Fruit fly (Drosophila melanogaster) whole organism, embryonic: Measurements from ENCODE around the gene neb.

Source experiments
- CG11560 ChIP-seq: fragments of 200-800 bp; sonication (Bioruptor generic); IDR thresholded peaks from 3 replicates; pipeline ENCODE4 v1.3.6; 2022; ENCODE audit warnings: missing biosample characterization, missing genetic modification characterization
- CG12942 ChIP-seq: fragments of 200-800 bp; sonication (Bioruptor generic); optimal IDR thresholded peaks from 3 replicates; lab custom pipeline; 2016; ENCODE audit warnings: missing biosample characterization, missing genetic modification characterization
- CG13123 ChIP-seq: fragments of 200-800 bp; sonication (Bioruptor generic); optimal IDR thresholded peaks from 2 replicates; lab custom pipeline; 2016; ENCODE audit warnings: missing biosample characterization, missing genetic modification characterization
- CG13287 ChIP-seq: fragments of 200-800 bp; sonication (Bioruptor generic); IDR thresholded peaks from 2 replicates; pipeline ENCODE4 v1.3.6; 2022; ENCODE audit warnings: missing biosample characterization, missing genetic modification characterization; ENCODE audit not compliant: partially characterized antibody
- CG15514 ChIP-seq: fragments of 200-800 bp; sonication (Bioruptor generic); optimal IDR thresholded peaks from 3 replicates; lab custom pipeline; 2017; ENCODE audit warnings: missing biosample characterization, missing genetic modification characterization, mild to moderate bottlenecking, moderate library complexity, missing genetic modification reagents
- CG15601 ChIP-seq: fragments of 200-800 bp; sonication (Bioruptor generic); optimal IDR thresholded peaks from 3 replicates; lab custom pipeline; 2019; ENCODE audit warnings: missing biosample characterization, mild to moderate bottlenecking, missing genetic modification characterization, moderate library complexity
- CG17802 ChIP-seq: fragments of 200-800 bp; sonication (Bioruptor generic); optimal IDR thresholded peaks from 2 replicates; lab custom pipeline; 2018; ENCODE audit warnings: missing biosample characterization, mild to moderate bottlenecking, missing genetic modification characterization, moderate library complexity
- CG18476 ChIP-seq: fragments of 200-800 bp; sonication (Bioruptor generic); optimal IDR thresholded peaks from 2 replicates; lab custom pipeline; 2016; ENCODE audit warnings: missing biosample characterization, mild to moderate bottlenecking, missing genetic modification characterization
- CG2116 ChIP-seq: fragments of 200-800 bp; sonication (Bioruptor generic); optimal IDR thresholded peaks from 3 replicates; lab custom pipeline; 2018; ENCODE audit warnings: missing biosample characterization, mild to moderate bottlenecking, missing genetic modification characterization
- CG4617 ChIP-seq: fragments of 200-800 bp; sonication (Bioruptor generic); optimal IDR thresholded peaks from 3 replicates; lab custom pipeline; 2016; ENCODE audit warnings: missing biosample characterization, missing genetic modification characterization, borderline replicate concordance
- CG4854 ChIP-seq: fragments of 200-800 bp; sonication (Bioruptor generic); optimal IDR thresholded peaks from 2 replicates; lab custom pipeline; 2016; ENCODE audit warnings: missing biosample characterization, missing genetic modification characterization, inconsistent platforms
- CG7963 ChIP-seq: fragments of 200-800 bp; sonication (Bioruptor generic); IDR thresholded peaks from 3 replicates; pipeline ENCODE4 v1.3.6; 2022; ENCODE audit warnings: missing biosample characterization, missing genetic modification characterization; ENCODE audit not compliant: partially characterized antibody
- CG9215 ChIP-seq: fragments of 200-800 bp; sonication (Bioruptor generic); IDR thresholded peaks from 2 replicates; pipeline ENCODE4 v1.3.6; 2022; ENCODE audit warnings: missing biosample characterization, missing genetic modification characterization
- Dip3 ChIP-seq: fragments of 200-800 bp; sonication (Bioruptor generic); optimal IDR thresholded peaks from 3 replicates; lab custom pipeline; 2016; ENCODE audit warnings: missing biosample characterization, missing genetic modification characterization
- Dll ChIP-seq: fragments of 200-800 bp; sonication (Bioruptor generic); IDR thresholded peaks from 4 replicates; pipeline ENCODE4 v1.3.6; 2022; ENCODE audit warnings: missing biosample characterization, missing genetic modification characterization; ENCODE audit not compliant: partially characterized antibody
- Dp ChIP-seq: fragments of 200-800 bp; sonication (Bioruptor generic); optimal IDR thresholded peaks from 2 replicates; lab custom pipeline; 2018; ENCODE audit warnings: missing biosample characterization, mild to moderate bottlenecking, missing genetic modification characterization, moderate library complexity
- Eip74EF ChIP-seq, 2 experiments: fragments of 200-800 bp in 1 of 2; fragments of >200 bp in 1 of 2; sonication (Bioruptor generic) in 1 of 2; optimal IDR thresholded peaks; 2 replicates each; lab custom pipeline; 2017 to 2019; ENCODE audit warnings: missing biosample characterization in 2 of 2, missing genetic modification characterization in 2 of 2, mild to moderate bottlenecking in 1 of 2, moderate library complexity in 1 of 2
- Fer1 ChIP-seq: fragments of 200-800 bp; sonication (Bioruptor generic); optimal IDR thresholded peaks from 2 replicates; lab custom pipeline; 2017; ENCODE audit warnings: missing biosample characterization, mild to moderate bottlenecking, missing genetic modification characterization
- Gug ChIP-seq: fragments of 200-800 bp; sonication (Bioruptor generic); IDR thresholded peaks from 4 replicates; pipeline ENCODE4 v1.3.6; 2022; ENCODE audit warnings: missing biosample characterization, missing genetic modification characterization
- Mes4 ChIP-seq: fragments of 200-800 bp; sonication (Bioruptor generic); optimal IDR thresholded peaks from 2 replicates; lab custom pipeline; 2016; ENCODE audit warnings: missing biosample characterization, missing genetic modification characterization
- Nf-YC ChIP-seq: fragments of 200-800 bp; optimal IDR thresholded peaks from 3 replicates; lab custom pipeline; 2019; ENCODE audit warnings: missing biosample characterization, mild to moderate bottlenecking, missing genetic modification characterization, moderate library complexity
- Oaz ChIP-seq: fragments of 200-800 bp; sonication (Bioruptor generic); IDR thresholded peaks from 2 replicates; pipeline ENCODE4 v1.3.6; 2022; ENCODE audit warnings: missing biosample characterization, missing genetic modification characterization
- Spps ChIP-seq: fragments of 200-800 bp; sonication (Bioruptor generic); optimal IDR thresholded peaks from 2 replicates; lab custom pipeline; 2018; ENCODE audit warnings: missing biosample characterization, mild to moderate bottlenecking, missing genetic modification characterization
- Sry-δ ChIP-seq: fragments of 200-800 bp; sonication (Bioruptor generic); optimal IDR thresholded peaks from 2 replicates; lab custom pipeline; 2016; ENCODE audit warnings: missing biosample characterization, missing genetic modification characterization
- Xrp1 ChIP-seq: fragments of 200-800 bp; sonication (Bioruptor generic); IDR thresholded peaks from 2 replicates; pipeline ENCODE4 v1.3.6; 2022; ENCODE audit warnings: missing biosample characterization, missing genetic modification characterization
- ato ChIP-seq: fragments of 200-800 bp; sonication (Bioruptor generic); IDR thresholded peaks from 2 replicates; pipeline ENCODE4 v1.3.6; 2022; ENCODE audit warnings: missing biosample characterization, missing genetic modification characterization; ENCODE audit not compliant: partially characterized antibody
- chm ChIP-seq: fragments of 200-800 bp; sonication (Bioruptor generic); IDR thresholded peaks from 2 replicates; pipeline ENCODE4 v1.3.6; 2022; ENCODE audit warnings: missing biosample characterization, missing genetic modification characterization
- croc ChIP-seq: fragments of 200-800 bp; sonication (Bioruptor generic); conservative IDR thresholded peaks from 3 replicates; pipeline ENCODE4 v1.3.6; 2022; ENCODE audit warnings: missing biosample characterization, missing genetic modification characterization
- dpn ChIP-seq, 2 experiments: fragments of 200-800 bp; sonication (Bioruptor generic); optimal IDR thresholded peaks; 3 replicates each; lab custom pipeline; 2016; ENCODE audit warnings: missing biosample characterization in 2 of 2, missing genetic modification characterization in 2 of 2
- en ChIP-seq: fragments of 200-800 bp; sonication (Bioruptor generic); optimal IDR thresholded peaks from 2 replicates; lab custom pipeline; 2016; ENCODE audit warnings: missing biosample characterization, missing genetic modification characterization
- fd102C ChIP-seq: fragments of 200-800 bp; sonication (Bioruptor generic); optimal IDR thresholded peaks from 2 replicates; lab custom pipeline; 2018; ENCODE audit warnings: missing biosample characterization, mild to moderate bottlenecking, missing genetic modification characterization, moderate library complexity
- fd64A ChIP-seq: fragments of 200-800 bp; sonication (Bioruptor generic); optimal IDR thresholded peaks from 3 replicates; lab custom pipeline; 2018; ENCODE audit warnings: missing biosample characterization, mild to moderate bottlenecking, missing genetic modification characterization
- hbn ChIP-seq: fragments of 200-800 bp; sonication (Bioruptor generic); IDR thresholded peaks from 2 replicates; pipeline ENCODE4 v1.3.6; 2022; ENCODE audit warnings: missing biosample characterization, missing genetic modification characterization; ENCODE audit not compliant: partially characterized antibody
- hth ChIP-seq: fragments of >200 bp; optimal IDR thresholded peaks from 2 replicates; lab custom pipeline; 2017; ENCODE audit warnings: inconsistent platforms
- inv ChIP-seq: fragments of 200-800 bp; sonication (Bioruptor generic); IDR thresholded peaks from 2 replicates; pipeline ENCODE4 v1.3.6; 2022; ENCODE audit warnings: missing biosample characterization, missing genetic modification characterization; ENCODE audit not compliant: partially characterized antibody
- jing ChIP-seq: fragments of 200-800 bp; sonication (Bioruptor generic); optimal IDR thresholded peaks from 2 replicates; lab custom pipeline; 2018; ENCODE audit warnings: missing biosample characterization, mild to moderate bottlenecking, missing genetic modification characterization
- kah ChIP-seq: fragments of 200-800 bp; sonication (Bioruptor generic); optimal IDR thresholded peaks from 2 replicates; lab custom pipeline; 2018; ENCODE audit warnings: missing biosample characterization, mild to moderate bottlenecking, missing genetic modification characterization
- maf-S ChIP-seq: fragments of 200-800 bp; sonication (Bioruptor generic); optimal IDR thresholded peaks from 2 replicates; lab custom pipeline; 2016; ENCODE audit warnings: missing biosample characterization, missing genetic modification characterization
- peb ChIP-seq: fragments of 200-800 bp; sonication (Bioruptor generic); IDR thresholded peaks from 2 replicates; pipeline ENCODE4 v1.3.6; 2022; ENCODE audit warnings: missing biosample characterization, missing genetic modification characterization
- pita ChIP-seq: fragments of 200-800 bp; sonication (Bioruptor generic); optimal IDR thresholded peaks from 2 replicates; lab custom pipeline; 2017; ENCODE audit warnings: missing biosample characterization, mild to moderate bottlenecking, missing genetic modification characterization
- prd ChIP-seq, 3 experiments: fragments of >200 bp in 2 of 3; fragments of 200-800 bp in 1 of 3; sonication (Bioruptor generic) in 1 of 3; optimal IDR thresholded peaks in 2 of 3; IDR thresholded peaks in 1 of 3; 2 replicates in 2 of 3; 3 replicates in 1 of 3; pipeline versions ENCODE4 v1.3.6 to Lab custom; 2017 to 2022; ENCODE audit warnings: missing biosample characterization in 1 of 3, missing genetic modification characterization in 1 of 3
- pzg ChIP-seq: fragments of 200-800 bp; sonication (Bioruptor generic); optimal IDR thresholded peaks from 3 replicates; lab custom pipeline; 2018; ENCODE audit warnings: missing biosample characterization, mild to moderate bottlenecking, missing genetic modification characterization, moderate library complexity
- salm ChIP-seq: fragments of 200-800 bp; sonication (Bioruptor generic); optimal IDR thresholded peaks from 2 replicates; lab custom pipeline; 2018; ENCODE audit warnings: missing biosample characterization, mild to moderate bottlenecking, missing genetic modification characterization
- sisA ChIP-seq: fragments of 200-800 bp; sonication (Bioruptor generic); IDR thresholded peaks from 2 replicates; pipeline ENCODE4 v1.3.6; 2022; ENCODE audit warnings: missing biosample characterization, missing genetic modification characterization
- sob ChIP-seq: fragments of 200-800 bp; sonication (Bioruptor generic); IDR thresholded peaks from 2 replicates; pipeline ENCODE4 v1.3.6; 2022; ENCODE audit warnings: missing biosample characterization, missing genetic modification characterization
- stwl ChIP-seq: fragments of 200-800 bp; sonication (Bioruptor generic); optimal IDR thresholded peaks from 3 replicates; lab custom pipeline; 2018; ENCODE audit warnings: missing biosample characterization, mild to moderate bottlenecking, missing genetic modification characterization, moderate library complexity
- tx ChIP-seq: fragments of 200-800 bp; sonication (Bioruptor generic); optimal IDR thresholded peaks from 2 replicates; lab custom pipeline; 2016; ENCODE audit warnings: missing biosample characterization, missing genetic modification characterization
- unpg ChIP-seq: fragments of 200-800 bp; sonication (Bioruptor generic); optimal IDR thresholded peaks from 3 replicates; lab custom pipeline; 2018; ENCODE audit warnings: missing biosample characterization, mild to moderate bottlenecking, missing genetic modification characterization, moderate library complexity
- zen ChIP-seq: fragments of 200-800 bp; sonication (Bioruptor generic); optimal IDR thresholded peaks from 3 replicates; lab custom pipeline; 2018; ENCODE audit warnings: missing biosample characterization, mild to moderate bottlenecking, missing genetic modification characterization, moderate library complexity

Gene neb

dm6 chr2L:20075234-20075803 lies at the start of gene neb, which contains the start of gene pr (continued):
- TF ChIP-seq sisA (GFP tag; lab: Robert Waterston, UW): peak; percentile 59
- TF ChIP-seq CG11560: no peak
- no peak for TF ChIP-seq CG17802 (tag; lab: Kevin White, UChicago)
- no peak for TF ChIP-seq croc
- no peak for TF ChIP-seq hth (lab: Kevin White, UChicago)
- peak; percentile 33; the same call in 1 of the 2 replicates for TF ChIP-seq Oaz (GFP tag; lab: Robert Waterston, UW)
- no peak for TF ChIP-seq tx (GFP tag; lab: Kevin White, UChicago)
- no peak for TF ChIP-seq pita
- peak; percentile 92 for TF ChIP-seq Sry-δ (GFP tag; lab: Kevin White, UChicago)
- peak; percentile 66 for TF ChIP-seq unpg (GFP tag; lab: Kevin White, UChicago)
- peak; percentile 23 for TF ChIP-seq maf-S (GFP tag; lab: Kevin White, UChicago)
- peak; percentile 65; the same call in 2 of the 4 replicates for TF ChIP-seq Dll (GFP tag; lab: Robert Waterston, UW)
- TF ChIP-seq CG15514: peak; percentile 98
- peak; percentile 24 for TF ChIP-seq Dip3 (GFP tag; lab: Kevin White, UChicago)
- TF ChIP-seq CG4854: peak; percentile 57
- TF ChIP-seq Mes4 (GFP tag; lab: Kevin White, UChicago): no peak
- TF ChIP-seq salm: no peak
- no peak for TF ChIP-seq hbn (GFP tag; lab: Robert Waterston, UW)
- TF ChIP-seq chm (GFP tag; lab: Robert Waterston, UW): peak; percentile 48; the same call in 1 of the 2 replicates
- peak; percentile 13; the same call in 1 of the 2 replicates for TF ChIP-seq ato
- peak; percentile 55 for TF ChIP-seq CG18476 (GFP tag; lab: Kevin White, UChicago)
- peak; percentile 51 to 55 for TF ChIP-seq dpn (GFP tag; optimal IDR thresholded peaks at IDR 0.05; lab: Kevin White, UChicago)
- no peak for TF ChIP-seq CG7963 (GFP tag; lab: Robert Waterston, UW)
- TF ChIP-seq peb (GFP tag; lab: Robert Waterston, UW): no peak
- TF ChIP-seq CG12942: peak; percentile 51
- no peak for TF ChIP-seq prd (optimal IDR thresholded peaks at IDR 0.05; lab: Kevin White, UChicago)
- no peak for TF ChIP-seq prd (GFP tag; IDR thresholded peaks at IDR 0.05; lab: Robert Waterston, UW)
- TF ChIP-seq Eip74EF (GFP tag; optimal IDR thresholded peaks at IDR 0.05; lab: Kevin White, UChicago): peak in 1 of 2 experiments; percentile 37
- no peak for TF ChIP-seq fd64A (GFP tag; lab: Kevin White, UChicago)
- TF ChIP-seq stwl (tag; lab: Kevin White, UChicago): peak; percentile 52
- no peak for TF ChIP-seq jing
- TF ChIP-seq fd102C (GFP tag; lab: Kevin White, UChicago): no peak
- TF ChIP-seq en (GFP tag; lab: Kevin White, UChicago): no peak
- TF ChIP-seq pzg: peak; percentile 72
- TF ChIP-seq kah: no peak
- TF ChIP-seq sob (GFP tag; lab: Robert Waterston, UW): peak; percentile 77
- TF ChIP-seq Xrp1 (GFP tag; lab: Robert Waterston, UW): no peak
- TF ChIP-seq CG13123 (GFP tag; lab: Kevin White, UChicago): peak; percentile 50
- TF ChIP-seq zen (tag; lab: Kevin White, UChicago): peak; percentile 15
- TF ChIP-seq Fer1: no peak
- peak; percentile 56 for TF ChIP-seq CG13287 (GFP tag; lab: Robert Waterston, UW)
- no peak for TF ChIP-seq Spps (tag; lab: Kevin White, UChicago)
- peak; percentile 35; the same call in 1 of the 2 replicates for TF ChIP-seq inv (GFP tag; lab: Robert Waterston, UW)
- peak; percentile 49 for TF ChIP-seq Nf-YC (tag; lab: Kevin White, UChicago)
- TF ChIP-seq Gug (GFP tag; lab: Robert Waterston, UW): no peak
- peak; percentile 25 for TF ChIP-seq CG4617 (GFP tag; lab: Kevin White, UChicago)
- TF ChIP-seq CG9215 (GFP tag; lab: Robert Waterston, UW): no peak
- TF ChIP-seq CG15601 (tag; lab: Kevin White, UChicago): peak; percentile 66
- peak; percentile 89 for TF ChIP-seq Dp (GFP tag; lab: Kevin White, UChicago)
- peak; percentile 99 for TF ChIP-seq CG2116
